Worm (Caenorhabditis elegans): Measurements from ENCODE around the gene msp-56.
A peak's percentile ranks its signal among the peaks of the same experiment; 100 is the strongest.

ce11 chrIV:9867915-9868314 lies 26.6 kb downstream of the msp-56 start:
- no peak for TF ChIP-seq lin-39 (tag; optimal IDR thresholded peaks at IDR 0.05)
- TF ChIP-seq lim-7 (GFP tag; IDR thresholded peaks at IDR 0.05), result no peak
- no peak for TF ChIP-seq mxl-2 (GFP tag; conservative IDR thresholded peaks at IDR 0.05)
- peak in 1 of 2 experiments; percentile 98 for TF ChIP-seq unc-62 (GFP tag; optimal IDR thresholded peaks at IDR 0.05 in 1 of 2)
- TF ChIP-seq unc-62 (tag; optimal IDR thresholded peaks at IDR 0.05), result no peak
- no peak for TF ChIP-seq snpc-4 (tag; optimal IDR thresholded peaks at IDR 0.05)
- TF ChIP-seq spr-1 (tag; optimal IDR thresholded peaks at IDR 0.05), result no peak
- TF ChIP-seq fkh-10 (GFP tag; optimal IDR thresholded peaks at IDR 0.05), result no peak
- TF ChIP-seq F49E8.2 (tag; optimal IDR thresholded peaks at IDR 0.05; ENCODE audit: borderline replicate concordance), result no peak

Measured in whole organism, L4 larva.